Fruit fly (Drosophila melanogaster) whole organism, wandering third instar larva: Measurements from ENCODE around the gene Cp7Fa.

Experiments
- Hr83 ChIP-seq: fragments of 200-300 bp; sonication (Bioruptor generic); optimal IDR thresholded peaks from 2 replicates; lab custom pipeline; 2016; ENCODE audit warnings: missing biosample characterization, mild to moderate bottlenecking, missing genetic modification characterization, moderate library complexity; ENCODE audit not compliant: poor library complexity, severe bottlenecking
- br ChIP-seq: fragments of 200-800 bp; sonication (Bioruptor generic); optimal IDR thresholded peaks from 2 replicates; lab custom pipeline; 2016; ENCODE audit warnings: missing biosample characterization, missing genetic modification characterization
- ey ChIP-seq: fragments of 200-800 bp; sonication (Bioruptor generic); optimal IDR thresholded peaks from 2 replicates; lab custom pipeline; 2016; ENCODE audit warnings: missing biosample characterization, missing genetic modification characterization
- foxo ChIP-seq, 2 experiments: fragments of 200-800 bp; sonication (Bioruptor generic); optimal IDR thresholded peaks; 2 replicates in 1 of 2; 3 replicates in 1 of 2; lab custom pipeline; 2016 to 2017; ENCODE audit warnings: missing biosample characterization in 2 of 2, missing genetic modification characterization in 2 of 2
- jim ChIP-seq: fragments of 175-275, 200-325 bp; sonication (Bioruptor generic); optimal IDR thresholded peaks from 2 replicates; lab custom pipeline; 2016; ENCODE audit warnings: missing biosample characterization, mild to moderate bottlenecking, missing genetic modification characterization

DNA sequence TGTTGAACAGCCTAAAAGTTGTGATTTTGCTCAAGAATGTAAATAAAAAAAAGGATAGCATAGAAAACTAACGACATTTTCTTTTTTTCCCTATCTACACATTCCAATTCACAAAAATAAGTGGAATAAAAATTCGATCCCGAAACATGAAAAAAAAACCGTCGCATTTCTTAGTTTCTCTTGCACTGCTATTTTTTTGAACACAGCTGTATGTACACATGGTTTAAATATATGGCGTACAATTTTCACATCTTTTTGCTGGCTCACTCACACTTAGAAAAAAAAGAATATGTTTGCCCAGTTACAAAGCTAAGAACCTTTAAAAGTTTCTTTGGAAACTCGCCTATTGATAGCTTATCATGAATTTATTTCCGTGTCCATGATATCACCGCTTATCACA lies 10.5 kb upstream of the Cp7Fa start:
- TF ChIP-seq br (GFP tag; lab: Kevin White, UChicago) (no peak), foxo (GFP tag; optimal IDR thresholded peaks at IDR 0.05; lab: Kevin White, UChicago) (no peak), jim (GFP tag; lab: Kevin White, UChicago) (no peak), ey (no peak), Hr83 (no peak)
